Fruit fly (Drosophila melanogaster): ENCODE results near the gene CG12301.
A peak's percentile ranks its signal among the peaks of the same experiment; 100 is the strongest.

The CG12301 gene

dm6 chr3L:15566484-15566955 lies 14.1 kb upstream of the CG12301 start (continued):
- TF ChIP-seq Eip78C (GFP tag) (peak; percentile 84), CG11294 (GFP tag; IDR thresholded peaks at IDR 0.05) (no peak), Eip93F (GFP tag; optimal IDR thresholded peaks at IDR 0.05) (no peak)

- no peak for TF ChIP-seq CG6792 (GFP tag; optimal IDR thresholded peaks at IDR 0.05)
- peak; percentile 84 for TF ChIP-seq svp (GFP tag)
Measured at dm6 chr3L:15568748-15569147, 11.9 kb upstream of the CG12301 start.

- TF ChIP-seq Eip75B (GFP tag; optimal IDR thresholded peaks at IDR 0.05) (no peak), pdm3 (GFP tag; optimal IDR thresholded peaks at IDR 0.05) (no peak), svp (GFP tag) (peak; percentile 94), Ets96B (tag; optimal IDR thresholded peaks at IDR 0.05) (no peak), Ets21C (GFP tag; optimal IDR thresholded peaks at IDR 0.05) (no peak)
Measured at dm6 chr3L:15570571-15570970, 10.0 kb upstream of the CG12301 start.

- TF ChIP-seq CG31627 (GFP tag; optimal IDR thresholded peaks at IDR 0.05), result no peak
Measured at dm6 chr3L:15576357-15576756, 4.2 kb upstream of the CG12301 start, which contains the start of gene Ufsp2. TSS of gene Ufsp2 (plus strand) at chr3L:15576570.

- TF ChIP-seq CG6276 (GFP tag; optimal IDR thresholded peaks at IDR 0.05) (no peak), acj6 (GFP tag; optimal IDR thresholded peaks at IDR 0.05) (no peak), CG11902 (GFP tag; optimal IDR thresholded peaks at IDR 0.05) (no peak), CG8319 (GFP tag; optimal IDR thresholded peaks at IDR 0.05) (no peak), CG6808 (GFP tag; optimal IDR thresholded peaks at IDR 0.05) (no peak), CG10669 (GFP tag; optimal IDR thresholded peaks at IDR 0.05) (no peak), Hr38 (GFP tag; optimal IDR thresholded peaks at IDR 0.05) (no peak), dsx (GFP tag; optimal IDR thresholded peaks at IDR 0.05; ENCODE audit: poor library complexity, severe bottlenecking) (no peak), CG34406 (GFP tag; optimal IDR thresholded peaks at IDR 0.05) (no peak), salr (GFP tag; optimal IDR thresholded peaks at IDR 0.05) (no peak), CG6792 (GFP tag; optimal IDR thresholded peaks at IDR 0.05) (no peak), CG32006 (GFP tag; optimal IDR thresholded peaks at IDR 0.05) (no peak), Lpt (GFP tag; optimal IDR thresholded peaks at IDR 0.05) (no peak), Eip78C (GFP tag) (no peak), CG4318 (GFP tag; optimal IDR thresholded peaks at IDR 0.05) (no peak), Hr39 (GFP tag; optimal IDR thresholded peaks at IDR 0.05) (no peak), spab (GFP tag; optimal IDR thresholded peaks at IDR 0.05) (no peak), fd59A (GFP tag; optimal IDR thresholded peaks at IDR 0.05) (no peak), esn (GFP tag; optimal IDR thresholded peaks at IDR 0.05) (no peak)
Measured at dm6 chr3L:15583504-15583903, 2.9 kb downstream of the CG12301 start, which contains the start of gene AIMP2. TSS of gene AIMP2 (plus strand) at chr3L:15583638.

dm6 chr3L:15587445-15588381 lies 7.1 kb downstream of the CG12301 start, which contains the start of gene CG7656:
TSS of gene CG7656 (minus strand) at chr3L:15588175.
- peak; percentile 2 for TF ChIP-seq fd59A (GFP tag; optimal IDR thresholded peaks at IDR 0.05)
- no peak for TF ChIP-seq Ets96B (tag; optimal IDR thresholded peaks at IDR 0.05)
- peak; percentile 66 for TF ChIP-seq CG6163 (GFP tag; IDR thresholded peaks at IDR 0.05)
- no peak for TF ChIP-seq CG4318 (GFP tag; optimal IDR thresholded peaks at IDR 0.05)
- peak; percentile 12 for TF ChIP-seq CG10669 (GFP tag; optimal IDR thresholded peaks at IDR 0.05)
- peak; percentile 82 for TF ChIP-seq Eip78C (GFP tag)
- TF ChIP-seq Hr38 (GFP tag; optimal IDR thresholded peaks at IDR 0.05), result no peak
- peak; percentile 79 for TF ChIP-seq CG31627 (GFP tag; optimal IDR thresholded peaks at IDR 0.05)
- no peak for TF ChIP-seq Eip93F (GFP tag; optimal IDR thresholded peaks at IDR 0.05)
- no peak for TF ChIP-seq CG8632 (GFP tag; optimal IDR thresholded peaks at IDR 0.05)
- no peak for TF ChIP-seq ss (GFP tag; optimal IDR thresholded peaks at IDR 0.05)
- TF ChIP-seq CG7368 (GFP tag; optimal IDR thresholded peaks at IDR 0.05), result peak; percentile 56
- peak; percentile 3 for TF ChIP-seq CG6792 (GFP tag; optimal IDR thresholded peaks at IDR 0.05)
- peak; percentile 47 for TF ChIP-seq Sox15 (GFP tag; optimal IDR thresholded peaks at IDR 0.05)
- TF ChIP-seq pdm3 (GFP tag; optimal IDR thresholded peaks at IDR 0.05), result peak; percentile 74
- peak; percentile 29 for TF ChIP-seq CG3032 (tag; optimal IDR thresholded peaks at IDR 0.05)
- peak; percentile 29; the same call in 1 of the 2 replicates for TF ChIP-seq CG11294 (GFP tag; IDR thresholded peaks at IDR 0.05)
- peak; percentile 64 for TF ChIP-seq lz (GFP tag; optimal IDR thresholded peaks at IDR 0.05)
- no peak for TF ChIP-seq Blimp-1 (GFP tag; optimal IDR thresholded peaks at IDR 0.05)
- TF ChIP-seq Ets21C (GFP tag; optimal IDR thresholded peaks at IDR 0.05), result no peak
- TF ChIP-seq Lpt (GFP tag; optimal IDR thresholded peaks at IDR 0.05), result no peak
- peak; percentile 58 for TF ChIP-seq Hr4 (GFP tag; optimal IDR thresholded peaks at IDR 0.05)
- TF ChIP-seq fkh (GFP tag; optimal IDR thresholded peaks at IDR 0.05), result peak; percentile 58
- TF ChIP-seq achi (GFP tag; optimal IDR thresholded peaks at IDR 0.05), result peak; percentile 55

Measured in whole organism, prepupa.